Fruit fly (Drosophila melanogaster) whole organism, embryonic: ENCODE measurements around the gene CG7903.

Source experiments
- ATbp ChIP-seq: fragments of 200-800 bp; sonication (Bioruptor generic); optimal IDR thresholded peaks from 2 replicates; lab custom pipeline; 2017; ENCODE audit warnings: missing biosample characterization, mild to moderate bottlenecking, missing genetic modification characterization, missing genetic modification reagents
- B-H2 ChIP-seq: fragments of 200-800 bp; sonication (Bioruptor generic); optimal IDR thresholded peaks from 2 replicates; lab custom pipeline; 2018; ENCODE audit warnings: missing biosample characterization, mild to moderate bottlenecking, missing genetic modification characterization
- CG10565 ChIP-seq: fragments of 200-800 bp; sonication (Bioruptor generic); optimal IDR thresholded peaks from 3 replicates; lab custom pipeline; 2016; ENCODE audit warnings: missing biosample characterization, mild to moderate bottlenecking, missing genetic modification characterization
- CG11695 ChIP-seq: fragments of 200-800 bp; sonication (Bioruptor generic); IDR thresholded peaks from 3 replicates; pipeline ENCODE4 v1.3.6; 2022; ENCODE audit warnings: missing biosample characterization, missing genetic modification characterization
- CG11696 ChIP-seq: fragments of 200-800 bp; sonication (Bioruptor generic); IDR thresholded peaks from 2 replicates; pipeline ENCODE4 v1.3.6; 2022; ENCODE audit warnings: missing biosample characterization, missing genetic modification characterization
- CG13624 ChIP-seq: fragments of 200-800 bp; sonication (Bioruptor generic); optimal IDR thresholded peaks from 2 replicates; lab custom pipeline; 2016; ENCODE audit warnings: missing biosample characterization, missing genetic modification characterization
- CG15011 ChIP-seq: fragments of 200-800 bp; sonication (Bioruptor generic); optimal IDR thresholded peaks from 3 replicates; lab custom pipeline; 2018; ENCODE audit warnings: missing biosample characterization, mild to moderate bottlenecking, missing genetic modification characterization
- CG1529 ChIP-seq: fragments of 200-800 bp; sonication (Bioruptor generic); optimal IDR thresholded peaks from 3 replicates; lab custom pipeline; 2018; ENCODE audit warnings: missing biosample characterization, missing genetic modification characterization
- CG15601 ChIP-seq: fragments of 200-800 bp; sonication (Bioruptor generic); optimal IDR thresholded peaks from 3 replicates; lab custom pipeline; 2019; ENCODE audit warnings: missing biosample characterization, mild to moderate bottlenecking, missing genetic modification characterization, moderate library complexity
- CG1603 ChIP-seq: fragments of 200-800 bp; sonication (Bioruptor generic); optimal IDR thresholded peaks from 2 replicates; lab custom pipeline; 2019; ENCODE audit warnings: missing biosample characterization, mild to moderate bottlenecking, missing genetic modification characterization, moderate library complexity
- CG16779 ChIP-seq: fragments of 200-800 bp; sonication (Bioruptor generic); IDR thresholded peaks from 2 replicates; pipeline ENCODE4 v1.3.6; 2022; ENCODE audit warnings: missing biosample characterization, missing genetic modification characterization
- CG17385 ChIP-seq: fragments of 200-800 bp; sonication (Bioruptor generic); optimal IDR thresholded peaks from 3 replicates; lab custom pipeline; 2018; ENCODE audit warnings: missing biosample characterization, mild to moderate bottlenecking, missing genetic modification characterization
- CG17912 ChIP-seq: fragments of 200-800 bp; sonication (Bioruptor generic); optimal IDR thresholded peaks from 2 replicates; lab custom pipeline; 2018; ENCODE audit warnings: missing biosample characterization, mild to moderate bottlenecking, missing genetic modification characterization
- CG18011 ChIP-seq: fragments of 200-800 bp; sonication (Bioruptor generic); optimal IDR thresholded peaks from 2 replicates; lab custom pipeline; 2017; ENCODE audit warnings: missing biosample characterization, missing genetic modification characterization, mild to moderate bottlenecking, moderate library complexity, missing genotype
- CG18599 ChIP-seq: fragments of 200-800 bp; sonication (Bioruptor generic); optimal IDR thresholded peaks from 3 replicates; lab custom pipeline; 2017; ENCODE audit warnings: missing biosample characterization, missing genetic modification characterization, mild to moderate bottlenecking, moderate library complexity, missing genetic modification reagents
- CG2116 ChIP-seq: fragments of 200-800 bp; sonication (Bioruptor generic); optimal IDR thresholded peaks from 3 replicates; lab custom pipeline; 2018; ENCODE audit warnings: missing biosample characterization, mild to moderate bottlenecking, missing genetic modification characterization
- CG2678 ChIP-seq: fragments of 200-800 bp; sonication (Bioruptor generic); optimal IDR thresholded peaks from 3 replicates; lab custom pipeline; 2019; ENCODE audit warnings: missing biosample characterization, mild to moderate bottlenecking, missing genetic modification characterization, moderate library complexity
- CG2875 ChIP-seq: fragments of 200-800 bp; sonication (Bioruptor generic); optimal IDR thresholded peaks from 2 replicates; lab custom pipeline; 2017; ENCODE audit warnings: missing biosample characterization, mild to moderate bottlenecking, missing genetic modification characterization, missing genetic modification reagents
- CG30403 ChIP-seq: fragments of 200-800 bp; sonication (Bioruptor generic); optimal IDR thresholded peaks from 3 replicates; lab custom pipeline; 2016; ENCODE audit warnings: missing biosample characterization, missing genetic modification characterization
- CG30431 ChIP-seq: fragments of 200-800 bp; sonication (Bioruptor generic); optimal IDR thresholded peaks from 2 replicates; lab custom pipeline; 2017; ENCODE audit warnings: missing biosample characterization, missing genetic modification characterization
- CG34376 ChIP-seq: fragments of 200-800 bp; sonication (Bioruptor generic); optimal IDR thresholded peaks from 2 replicates; lab custom pipeline; 2018; ENCODE audit warnings: missing biosample characterization, mild to moderate bottlenecking, missing genetic modification characterization
- CG34422 ChIP-seq: fragments of 200-800 bp; sonication (Bioruptor generic); IDR thresholded peaks from 3 replicates; pipeline ENCODE4 v1.3.6; 2022; ENCODE audit warnings: missing biosample characterization, missing genetic modification characterization
- CG3847 ChIP-seq: fragments of 200-800 bp; sonication (Bioruptor generic); IDR thresholded peaks from 2 replicates; pipeline ENCODE4 v1.3.6; 2022; ENCODE audit warnings: missing biosample characterization, missing genetic modification characterization
- CG4707 ChIP-seq: fragments of 200-800 bp; sonication (Bioruptor generic); optimal IDR thresholded peaks from 2 replicates; lab custom pipeline; 2018; ENCODE audit warnings: missing biosample characterization, mild to moderate bottlenecking, missing genetic modification characterization, moderate library complexity
- CG5245 ChIP-seq: fragments of 200-800 bp; sonication (Bioruptor generic); optimal IDR thresholded peaks from 3 replicates; lab custom pipeline; 2016; ENCODE audit warnings: missing biosample characterization, missing genetic modification characterization
- CG6175 ChIP-seq: fragments of 200-800 bp; sonication (Bioruptor generic); IDR thresholded peaks from 3 replicates; pipeline ENCODE4 v1.3.6; 2022; ENCODE audit warnings: missing biosample characterization, missing genetic modification characterization
- CG7928 ChIP-seq: fragments of 200-800 bp; sonication (Bioruptor generic); optimal IDR thresholded peaks from 2 replicates; lab custom pipeline; 2017; ENCODE audit warnings: missing biosample characterization, mild to moderate bottlenecking, missing genetic modification characterization
- CG9932 ChIP-seq: fragments of 200-800 bp; sonication (Bioruptor generic); IDR thresholded peaks from 2 replicates; pipeline ENCODE4 v1.3.6; 2022; ENCODE audit warnings: missing biosample characterization, missing genetic modification characterization
- Fer3 ChIP-seq: fragments of 200-800 bp; sonication (Bioruptor generic); optimal IDR thresholded peaks from 2 replicates; lab custom pipeline; 2018; ENCODE audit warnings: missing biosample characterization, mild to moderate bottlenecking, missing genetic modification characterization, moderate library complexity
- Hr3 ChIP-seq: fragments of 200-800 bp; sonication (Bioruptor generic); optimal IDR thresholded peaks from 3 replicates; lab custom pipeline; 2016; ENCODE audit warnings: missing biosample characterization, missing genetic modification characterization
- Jarid2 ChIP-seq: fragments of 200-800 bp; sonication (Bioruptor generic); optimal IDR thresholded peaks from 3 replicates; lab custom pipeline; 2017; ENCODE audit warnings: mild to moderate bottlenecking, missing biosample characterization, missing genetic modification reagents, missing genetic modification characterization
- Lim3 ChIP-seq: fragments of 200-800 bp; sonication (Bioruptor generic); IDR thresholded peaks from 2 replicates; pipeline ENCODE4 v1.3.6; 2022; ENCODE audit warnings: missing biosample characterization, missing genetic modification characterization
- Med ChIP-seq: fragments of 200-800 bp; sonication (Bioruptor generic); peaks from one replicate; lab custom pipeline; 2016; ENCODE audit warnings: missing biosample characterization, missing genetic modification characterization, mild to moderate bottlenecking, inconsistent platforms, moderate library complexity
- Rfx ChIP-seq: fragments of 200-800 bp; sonication (Bioruptor generic); IDR thresholded peaks from 2 replicates; pipeline ENCODE4 v1.3.6; 2022; ENCODE audit warnings: missing biosample characterization, missing genetic modification characterization
- amos ChIP-seq: fragments of 200-800 bp; sonication (Bioruptor generic); IDR thresholded peaks from 2 replicates; pipeline ENCODE4 v1.3.6; 2022; ENCODE audit warnings: missing biosample characterization, missing genetic modification characterization; ENCODE audit not compliant: partially characterized antibody
- aop ChIP-seq: fragments of 200-800 bp; sonication (Bioruptor generic); IDR thresholded peaks from 2 replicates; pipeline ENCODE4 v1.3.6; 2022; ENCODE audit warnings: missing biosample characterization, missing genetic modification characterization
- cwo ChIP-seq: fragments of 200-800 bp; sonication (Bioruptor generic); optimal IDR thresholded peaks from 3 replicates; lab custom pipeline; 2017; ENCODE audit warnings: missing biosample characterization, missing genetic modification characterization, mild to moderate bottlenecking, moderate library complexity, missing genetic modification reagents
- da ChIP-seq: fragments of 200-800 bp; sonication (Bioruptor generic); optimal IDR thresholded peaks from 2 replicates; lab custom pipeline; 2016; ENCODE audit warnings: missing biosample characterization, missing genetic modification characterization
- ewg ChIP-seq: fragments of 200-800 bp; sonication (Bioruptor generic); optimal IDR thresholded peaks from 3 replicates; lab custom pipeline; 2017; ENCODE audit warnings: mild to moderate bottlenecking, missing biosample characterization, missing genetic modification reagents, missing genetic modification characterization
- hth ChIP-seq: fragments of >200 bp; optimal IDR thresholded peaks from 2 replicates; lab custom pipeline; 2017; ENCODE audit warnings: inconsistent platforms
- jumu ChIP-seq: fragments of 200-800 bp; sonication (Bioruptor generic); optimal IDR thresholded peaks from 3 replicates; lab custom pipeline; 2016; ENCODE audit warnings: missing biosample characterization, missing genetic modification characterization
- kni ChIP-seq: fragments of 200-800 bp; sonication (Bioruptor generic); optimal IDR thresholded peaks from 3 replicates; lab custom pipeline; 2017; ENCODE audit warnings: mild to moderate bottlenecking, missing biosample characterization, missing genetic modification reagents, missing genetic modification characterization
- lab ChIP-seq: fragments of 200-800 bp; sonication (Bioruptor generic); optimal IDR thresholded peaks from 3 replicates; lab custom pipeline; 2017; ENCODE audit warnings: missing biosample characterization, missing genetic modification characterization, mild to moderate bottlenecking, moderate library complexity, missing genetic modification reagents
- nmo ChIP-seq: fragments of 200-800 bp; sonication (Bioruptor generic); optimal IDR thresholded peaks from 2 replicates; lab custom pipeline; 2018; ENCODE audit warnings: missing biosample characterization, mild to moderate bottlenecking, missing genetic modification characterization, moderate library complexity
- pho ChIP-seq: fragments of 200-800 bp; sonication (Bioruptor generic); optimal IDR thresholded peaks from 2 replicates; lab custom pipeline; 2016; ENCODE audit warnings: missing biosample characterization, missing genetic modification characterization
- pum ChIP-seq: fragments of 200-800 bp; sonication (Bioruptor generic); optimal IDR thresholded peaks from 2 replicates; lab custom pipeline; 2016; ENCODE audit warnings: missing biosample characterization, missing genetic modification characterization
- sima ChIP-seq: fragments of 200-800 bp; sonication (Bioruptor generic); optimal IDR thresholded peaks from 2 replicates; lab custom pipeline; 2016; ENCODE audit warnings: missing biosample characterization, missing genetic modification characterization
- so ChIP-seq: fragments of 200-800 bp; sonication (Bioruptor generic); IDR thresholded peaks from 3 replicates; pipeline ENCODE4 v1.3.6; 2022; ENCODE audit warnings: missing biosample characterization, missing genetic modification characterization
- sr ChIP-seq: fragments of 200-800 bp; sonication (Bioruptor generic); IDR thresholded peaks from 3 replicates; pipeline ENCODE4 v1.3.6; 2022; ENCODE audit warnings: missing biosample characterization, missing genetic modification characterization
- tin ChIP-seq: fragments of 200-800 bp; sonication (Bioruptor generic); optimal IDR thresholded peaks from 3 replicates; lab custom pipeline; 2016; ENCODE audit warnings: missing biosample characterization, missing genetic modification characterization

Gene CG7903

dm6 chr3R:30014977-30015514, 20.0 kb upstream of the CG7903 start, which contains the start of gene CG7920 (continued):
- TF ChIP-seq pum = no peak
- TF ChIP-seq tin (GFP tag; lab: Kevin White, UChicago) = peak; percentile 9
- peak; percentile 1 for TF ChIP-seq nmo (GFP tag; lab: Kevin White, UChicago)
- TF ChIP-seq CG34422 = peak; percentile 55; the same call in 2 of the 3 replicates
- TF ChIP-seq CG4707 (GFP tag; lab: Kevin White, UChicago) = no peak
- no peak for TF ChIP-seq CG1529 (GFP tag; lab: Kevin White, UChicago)
- no peak for TF ChIP-seq kni (GFP tag; lab: Kevin White, UChicago)
- TF ChIP-seq sr = no peak
- TF ChIP-seq CG6175 (GFP tag; lab: Robert Waterston, UW) = 0 out of 3 replicates have a peak, but pooled peaks have one; percentile 15
- TF ChIP-seq CG16779 (GFP tag; lab: Robert Waterston, UW) = no peak
- TF ChIP-seq CG2875 (GFP tag; lab: Kevin White, UChicago) = no peak
- TF ChIP-seq Med (GFP tag; lab: Kevin White, UChicago) = peak; percentile 83
- no peak for TF ChIP-seq CG11695 (GFP tag; lab: Robert Waterston, UW)
- TF ChIP-seq CG30431 (GFP tag; lab: Kevin White, UChicago) = no peak
- TF ChIP-seq CG18599 = peak; percentile 71
- peak; percentile 3 for TF ChIP-seq ewg (GFP tag; lab: Kevin White, UChicago)
- TF ChIP-seq Fer3 (tag; lab: Kevin White, UChicago) = no peak
- no peak for TF ChIP-seq CG15601
- peak; percentile 2 for TF ChIP-seq cwo (GFP tag; lab: Kevin White, UChicago)
- peak; percentile 22 for TF ChIP-seq CG30403
- TF ChIP-seq so = no peak
- no peak for TF ChIP-seq hth (lab: Kevin White, UChicago)
- no peak for TF ChIP-seq CG9932
- no peak for TF ChIP-seq CG17912 (GFP tag; lab: Kevin White, UChicago)
- no peak for TF ChIP-seq jumu
- no peak for TF ChIP-seq B-H2
- TF ChIP-seq CG7928 = no peak
- TF ChIP-seq CG17385 (GFP tag; lab: Kevin White, UChicago) = no peak
- TF ChIP-seq Jarid2 (GFP tag; lab: Kevin White, UChicago) = peak; percentile 83
- no peak for TF ChIP-seq CG5245 (GFP tag; lab: Kevin White, UChicago)
- peak; percentile 79 for TF ChIP-seq CG13624 (GFP tag; lab: Kevin White, UChicago)
- peak; percentile 63 for TF ChIP-seq CG1603
- TF ChIP-seq CG10565 (GFP tag; lab: Kevin White, UChicago) = no peak
- no peak for TF ChIP-seq ATbp
- TF ChIP-seq lab (GFP tag; lab: Kevin White, UChicago) = peak; percentile 49
- TF ChIP-seq Lim3 = no peak
- no peak for TF ChIP-seq Hr3 (GFP tag; lab: Kevin White, UChicago)
- no peak for TF ChIP-seq aop (GFP tag; lab: Robert Waterston, UW)
- no peak for TF ChIP-seq CG18011 (GFP tag; lab: Kevin White, UChicago)
- TF ChIP-seq sima (GFP tag; lab: Kevin White, UChicago) = no peak
- peak; percentile 10 for TF ChIP-seq CG2678 (tag; lab: Kevin White, UChicago)
- no peak for TF ChIP-seq CG11696 (GFP tag; lab: Robert Waterston, UW)
- TF ChIP-seq pho (GFP tag; lab: Kevin White, UChicago) = peak; percentile 46
- TF ChIP-seq CG2116 (GFP tag; lab: Kevin White, UChicago) = peak; percentile 75
- no peak for TF ChIP-seq CG15011 (GFP tag; lab: Kevin White, UChicago)
- no peak for TF ChIP-seq Rfx (GFP tag; lab: Robert Waterston, UW)
- peak; percentile 81 for TF ChIP-seq amos
- TF ChIP-seq CG3847 (GFP tag; lab: Robert Waterston, UW) = peak; percentile 36; the same call in 1 of the 2 replicates
- TF ChIP-seq da = no peak
- peak; percentile 77 for TF ChIP-seq CG34376 (GFP tag; lab: Kevin White, UChicago)
